Worm (Caenorhabditis elegans): ENCODE results near the gene fbxa-137.
"Not testable (repeated sequence)": the region's sequence is repeated elsewhere in the genome, so short reads cannot be mapped to it uniquely, and the experiment has no call there.

fbxa-137 gene

DNA sequence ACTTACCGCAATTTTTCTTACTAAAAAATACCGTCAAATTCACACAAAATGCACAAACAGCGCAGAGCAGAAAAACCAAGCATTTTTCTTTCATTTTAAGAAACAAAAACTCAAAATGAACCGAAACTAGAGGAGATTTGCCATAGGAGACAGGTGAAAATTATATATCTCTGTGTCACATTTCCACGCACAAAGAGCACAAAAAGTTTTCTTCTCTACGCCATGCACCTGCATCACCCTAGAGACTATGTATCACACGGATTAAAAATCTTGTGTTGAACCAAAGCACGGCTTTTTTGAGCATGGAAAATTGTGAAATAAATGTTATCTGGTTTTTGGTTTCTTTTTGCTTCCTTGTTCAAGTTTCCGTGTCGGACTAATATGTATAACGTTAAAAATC lies 25.2 kb downstream of the fbxa-137 start, which contains the start of gene irld-15:
Gene irld-15, minus strand, starts transcription at position 101 of the 400 bp plus-strand sequence.
- TF ChIP-seq nhr-23 (tag; optimal IDR thresholded peaks at IDR 0.05) (no peak), R02D3.7 (tag; optimal IDR thresholded peaks at IDR 0.05) (no peak), mbf-1 (tag; optimal IDR thresholded peaks at IDR 0.05) (no peak), F13H6.1 (tag; optimal IDR thresholded peaks at IDR 0.05) (no peak), nhr-11 (tag; optimal IDR thresholded peaks at IDR 0.05) (no peak)

- TF ChIP-seq crh-2 (tag; optimal IDR thresholded peaks at IDR 0.05), result no peak
- TF ChIP-seq mab-5 (tag; optimal IDR thresholded peaks at IDR 0.05), result no peak
- TF ChIP-seq sem-4 (tag; optimal IDR thresholded peaks at IDR 0.05), result no peak
- no peak for TF ChIP-seq elt-3 (tag; optimal IDR thresholded peaks at IDR 0.05)
- no peak for TF ChIP-seq lsy-2 (tag; optimal IDR thresholded peaks at IDR 0.05)
- no peak for TF ChIP-seq ama-1 (optimal IDR thresholded peaks at IDR 0.05)
- no peak for TF ChIP-seq ztf-11 (tag; optimal IDR thresholded peaks at IDR 0.05)
- TF ChIP-seq ztf-1 (GFP tag; conservative IDR thresholded peaks at IDR 0.05), result no peak
- TF ChIP-seq nhr-129 (tag; optimal IDR thresholded peaks at IDR 0.05), result no peak
Observed at ce11 chrV:2306383-2306782, 27.8 kb downstream of the fbxa-137 start.

ce11 chrV:2308246-2308645 lies 29.6 kb downstream of the fbxa-137 start:
- TF ChIP-seq fos-1 (tag; optimal IDR thresholded peaks at IDR 0.05) (peak; percentile 89), sma-9 (GFP tag; optimal IDR thresholded peaks at IDR 0.05) (peak; percentile 32), sma-9 (tag; optimal IDR thresholded peaks at IDR 0.05) (no peak), lin-11 (tag; optimal IDR thresholded peaks at IDR 0.05) (no peak)

- TF ChIP-seq ceh-16, mab-5, nhr-21 (tag; optimal IDR thresholded peaks at IDR 0.05): not testable (repeated sequence)
Observed at ce11 chrV:2321001-2321400, 42.4 kb downstream of the fbxa-137 start, which contains the start of gene Y19D10B.6. Y19D10B.6 (minus strand) TSS chrV:2321101.

DNA sequence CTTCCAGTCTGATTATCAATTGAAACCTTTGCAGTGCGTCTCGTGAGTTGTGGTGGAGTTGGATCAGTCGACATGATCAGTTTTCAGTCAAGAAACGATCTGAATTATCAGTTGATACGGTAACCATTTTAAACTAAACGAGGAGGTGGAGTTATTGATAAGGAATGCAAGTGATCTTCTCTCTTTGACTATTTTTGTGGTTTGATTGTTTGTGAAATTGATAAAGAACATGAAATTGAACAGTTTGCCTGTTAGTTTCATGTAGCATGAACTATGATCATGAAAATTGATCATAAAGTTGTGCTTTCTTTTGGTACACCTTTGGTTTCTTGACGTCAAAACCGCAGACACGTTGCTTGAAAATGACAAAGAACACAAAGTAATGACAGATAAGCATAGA lies 43.9 kb downstream of the fbxa-137 start, which contains the start of gene pud-1.2:
Gene pud-1.2, minus strand, starts transcription at position 101 of the 400 bp plus-strand sequence.
- TF ChIP-seq nhr-12, F13H6.1, ztf-11 (tag; optimal IDR thresholded peaks at IDR 0.05): not testable (repeated sequence)

DNA sequence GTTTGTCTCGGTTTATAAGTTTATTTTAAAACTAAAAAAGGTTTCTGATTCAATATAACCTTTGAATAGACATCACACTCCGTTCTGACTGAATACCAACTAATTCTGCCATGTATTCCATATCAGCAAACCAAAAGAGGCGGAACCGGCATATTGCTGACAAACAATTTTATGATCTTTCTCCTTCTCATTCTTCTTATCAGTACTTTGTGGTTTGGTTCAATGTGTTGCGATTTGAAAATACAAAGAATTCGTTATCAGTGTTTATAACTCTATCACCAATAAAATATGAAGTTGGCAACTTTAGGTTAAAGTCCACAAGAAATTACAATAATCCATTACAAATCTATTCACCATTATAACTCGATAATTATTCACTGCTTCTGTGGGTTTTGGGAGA lies 45.6 kb downstream of the fbxa-137 start:
- TF ChIP-seq skn-1 (tag; optimal IDR thresholded peaks at IDR 0.05) (peak; percentile 80), crh-2 (tag; optimal IDR thresholded peaks at IDR 0.05) (peak; percentile 19), alr-1 (tag; optimal IDR thresholded peaks at IDR 0.05) (no peak), fos-1 (tag; optimal IDR thresholded peaks at IDR 0.05) (peak; percentile 72), sma-9 (GFP tag; optimal IDR thresholded peaks at IDR 0.05) (peak; percentile 78), sma-9 (tag; optimal IDR thresholded peaks at IDR 0.05) (no peak)

- TF ChIP-seq nhr-10 (tag; optimal IDR thresholded peaks at IDR 0.05) (no peak), nhr-77 (tag; optimal IDR thresholded peaks at IDR 0.05) (no peak), crh-2 (tag; optimal IDR thresholded peaks at IDR 0.05) (no peak), elt-1 (tag; optimal IDR thresholded peaks at IDR 0.05) (no peak), nhr-12 (tag; optimal IDR thresholded peaks at IDR 0.05) (no peak), ZK546.5 (tag; optimal IDR thresholded peaks at IDR 0.05) (no peak), nhr-129 (tag; optimal IDR thresholded peaks at IDR 0.05) (no peak), skn-1 (tag; optimal IDR thresholded peaks at IDR 0.05) (no peak), nhr-25 (tag; optimal IDR thresholded peaks at IDR 0.05) (no peak), alr-1 (tag; optimal IDR thresholded peaks at IDR 0.05) (no peak), C34F6.9 (tag; optimal IDR thresholded peaks at IDR 0.05) (no peak), ama-1 (optimal IDR thresholded peaks at IDR 0.05) (no peak), mab-5 (tag; optimal IDR thresholded peaks at IDR 0.05) (no peak), unc-55 (GFP tag; optimal IDR thresholded peaks at IDR 0.05) (no peak), fos-1 (tag; optimal IDR thresholded peaks at IDR 0.05) (no peak), mdl-1 (tag; optimal IDR thresholded peaks at IDR 0.05) (no peak), Y55F3AM.14 (GFP tag; optimal IDR thresholded peaks at IDR 0.05) (no peak)
Observed at ce11 chrV:2325052-2325451, 46.4 kb downstream of the fbxa-137 start, which contains the start of gene pud-3. pud-3 (minus strand) TSS chrV:2325152.
